Fruit fly (Drosophila melanogaster) whole organism: ENCODE data around the gene CG9701.

Source experiments
- Dll ChIP-seq: fragments of >200 bp; optimal IDR thresholded peaks from 2 replicates; lab custom pipeline; 2017
- EcR ChIP-seq, 2 experiments: fragments of >200 bp; optimal IDR thresholded peaks; 2 replicates each; lab custom pipeline; 2017; ENCODE audit warnings: missing biosample characterization in 2 of 2, missing genetic modification characterization in 2 of 2, missing genetic modification reagents in 2 of 2
- usp ChIP-seq: fragments of >200 bp; optimal IDR thresholded peaks from 2 replicates; lab custom pipeline; 2017; ENCODE audit warnings: missing biosample characterization, missing genetic modification characterization, mixed read lengths

DNA sequence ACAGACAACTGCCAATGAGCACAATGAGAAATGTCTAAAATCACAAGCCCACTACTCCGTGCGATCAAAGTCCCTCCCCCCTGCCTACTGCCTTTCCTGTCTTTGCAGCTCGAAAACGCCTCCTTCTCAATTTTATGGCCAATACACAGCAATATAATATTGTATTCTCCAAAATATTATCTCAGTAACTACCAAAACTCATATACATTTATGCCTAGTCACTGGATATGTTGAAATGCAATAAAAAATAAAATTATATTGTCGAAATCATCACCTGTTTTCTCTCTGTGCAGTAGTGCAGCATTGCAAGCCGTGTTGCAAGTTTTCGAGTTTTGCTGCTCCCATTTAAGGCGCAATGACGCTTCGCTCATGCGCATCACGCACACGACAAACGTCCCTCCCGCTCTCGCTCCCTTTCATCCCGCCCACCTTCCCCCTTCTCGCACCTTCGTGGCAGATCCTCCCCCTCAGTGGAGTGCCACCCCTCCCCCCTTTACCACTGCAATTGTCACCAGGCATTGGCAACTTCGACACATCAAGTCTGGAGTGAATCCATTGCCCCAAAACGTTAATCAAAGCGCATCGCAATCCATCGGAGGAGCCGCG is 25.3 kb downstream of the CG9701 start:
- TF ChIP-seq usp (GFP tag; lab: Kevin White, UChicago) (no peak), Dll (lab: Kevin White, UChicago) (no peak), EcR (GFP tag; optimal IDR thresholded peaks at IDR 0.05; lab: Kevin White, UChicago) (no peak)
